Fruit fly (Drosophila melanogaster): ENCODE results near the gene CG14042.
A peak's percentile ranks its signal among the peaks of the same experiment; 100 is the strongest.

The CG14042 gene

dm6 chr2L:5070797-5071579 is 33.5 kb downstream of the CG14042 start, which contains the start of gene RpL37A (continued):
- peak; percentile 54 for TF ChIP-seq Dp (GFP tag; optimal IDR thresholded peaks at IDR 0.05)
- TF ChIP-seq CG17328 (GFP tag; IDR thresholded peaks at IDR 0.05): peak; percentile 77
- peak; percentile 77 for TF ChIP-seq CG12219 (GFP tag; optimal IDR thresholded peaks at IDR 0.05)
- TF ChIP-seq CG18764 (GFP tag; optimal IDR thresholded peaks at IDR 0.05): peak; percentile 78
- no peak for TF ChIP-seq sna (GFP tag; IDR thresholded peaks at IDR 0.05; ENCODE audit: partially characterized antibody)
- TF ChIP-seq fu2 (GFP tag; optimal IDR thresholded peaks at IDR 0.05): peak; percentile 62
- peak; percentile 65 for TF ChIP-seq CG42726 (GFP tag; IDR thresholded peaks at IDR 0.05; ENCODE audit: partially characterized antibody)
- peak; percentile 20 for TF ChIP-seq fd96Cb (tag; optimal IDR thresholded peaks at IDR 0.05)
- TF ChIP-seq CG30020 (tag; optimal IDR thresholded peaks at IDR 0.05): peak; percentile 53
- peak; percentile 64 for TF ChIP-seq CG7928 (GFP tag; optimal IDR thresholded peaks at IDR 0.05)
- no peak for TF ChIP-seq Sox102F (GFP tag; optimal IDR thresholded peaks at IDR 0.05)
- peak; percentile 85 for TF ChIP-seq ems (GFP tag; optimal IDR thresholded peaks at IDR 0.05)
- TF ChIP-seq lilli (GFP tag; optimal IDR thresholded peaks at IDR 0.05): peak; percentile 63
- peak; percentile 88 for TF ChIP-seq HLHmδ (GFP tag; optimal IDR thresholded peaks at IDR 0.05)
- peak in 1 of 2 experiments; percentile 71 for TF ChIP-seq bsh (GFP tag; optimal IDR thresholded peaks at IDR 0.05)
- peak; percentile 80 for TF ChIP-seq Bteb2 (GFP tag; optimal IDR thresholded peaks at IDR 0.05)
- no peak for TF ChIP-seq CG9215 (GFP tag; IDR thresholded peaks at IDR 0.05)
- peak; percentile 60 for TF ChIP-seq Nf-YA (GFP tag; IDR thresholded peaks at IDR 0.05)
- peak; percentile 86 for TF ChIP-seq CG4328 (GFP tag; optimal IDR thresholded peaks at IDR 0.05)
- no peak for TF ChIP-seq zen2 (GFP tag; IDR thresholded peaks at IDR 0.05; ENCODE audit: partially characterized antibody)
- peak; percentile 62 for TF ChIP-seq CG16863 (GFP tag; optimal IDR thresholded peaks at IDR 0.05)
- peak; percentile 41 for TF ChIP-seq Fer2 (tag; optimal IDR thresholded peaks at IDR 0.05)
- TF ChIP-seq CG3995 (GFP tag; optimal IDR thresholded peaks at IDR 0.05): peak; percentile 64
- peak; percentile 80 for TF ChIP-seq seq (GFP tag; IDR thresholded peaks at IDR 0.05)
- TF ChIP-seq CG13123 (GFP tag; optimal IDR thresholded peaks at IDR 0.05): peak; percentile 57
- TF ChIP-seq H15 (GFP tag; IDR thresholded peaks at IDR 0.05): peak; percentile 56; the same call in 2 of the 3 replicates
- TF ChIP-seq Lim3 (GFP tag; IDR thresholded peaks at IDR 0.05): no peak
- peak; percentile 41 for TF ChIP-seq Usf (GFP tag; optimal IDR thresholded peaks at IDR 0.05)
- no peak for TF ChIP-seq Drgx (GFP tag; IDR thresholded peaks at IDR 0.05)
- peak; percentile 69 for TF ChIP-seq CG10979 (tag; optimal IDR thresholded peaks at IDR 0.05)
- TF ChIP-seq CG3163 (GFP tag; optimal IDR thresholded peaks at IDR 0.05): peak; percentile 63
- TF ChIP-seq pan (optimal IDR thresholded peaks at IDR 0.05): no peak
- TF ChIP-seq pan (GFP tag; optimal IDR thresholded peaks at IDR 0.05 in 1 of 2, IDR thresholded peaks at IDR 0.05 in 1 of 2): peak in 1 of 2 experiments; percentile 68
- TF ChIP-seq twi (tag; optimal IDR thresholded peaks at IDR 0.05): peak; percentile 53
- TF ChIP-seq lmd (GFP tag; IDR thresholded peaks at IDR 0.05): no peak
- peak; percentile 63 for TF ChIP-seq Atf-2 (GFP tag; optimal IDR thresholded peaks at IDR 0.05)
- no peak for TF ChIP-seq CG16813 (GFP tag; IDR thresholded peaks at IDR 0.05; ENCODE audit: partially characterized antibody)
- TF ChIP-seq jing (GFP tag; optimal IDR thresholded peaks at IDR 0.05): no peak
- peak; percentile 92 for TF ChIP-seq Mes4 (GFP tag; optimal IDR thresholded peaks at IDR 0.05)
- peak; percentile 94 for TF ChIP-seq MTF-1 (GFP tag; optimal IDR thresholded peaks at IDR 0.05; ENCODE audit: borderline replicate concordance)
- no peak for TF ChIP-seq pnt (GFP tag; optimal IDR thresholded peaks at IDR 0.05)
- TF ChIP-seq ttk (GFP tag; IDR thresholded peaks at IDR 0.05): peak; percentile 57
- TF ChIP-seq onecut (GFP tag; IDR thresholded peaks at IDR 0.05): peak; percentile 88
- peak; percentile 55 for TF ChIP-seq Ssrp (tag; optimal IDR thresholded peaks at IDR 0.05)
- peak; percentile 34 for TF ChIP-seq ap (GFP tag; IDR thresholded peaks at IDR 0.05)
- peak; percentile 65 for TF ChIP-seq HmgD (GFP tag; optimal IDR thresholded peaks at IDR 0.05)
- peak; percentile 61 for TF ChIP-seq Six4 (GFP tag; optimal IDR thresholded peaks at IDR 0.05)
- peak; percentile 61 for TF ChIP-seq tin (GFP tag; optimal IDR thresholded peaks at IDR 0.05)
- TF ChIP-seq CG2889 (GFP tag; IDR thresholded peaks at IDR 0.05): no peak
- TF ChIP-seq ac (GFP tag; optimal IDR thresholded peaks at IDR 0.05): peak; percentile 59
